Fruit fly (Drosophila melanogaster): ENCODE results near the gene CG14218.

DNA sequence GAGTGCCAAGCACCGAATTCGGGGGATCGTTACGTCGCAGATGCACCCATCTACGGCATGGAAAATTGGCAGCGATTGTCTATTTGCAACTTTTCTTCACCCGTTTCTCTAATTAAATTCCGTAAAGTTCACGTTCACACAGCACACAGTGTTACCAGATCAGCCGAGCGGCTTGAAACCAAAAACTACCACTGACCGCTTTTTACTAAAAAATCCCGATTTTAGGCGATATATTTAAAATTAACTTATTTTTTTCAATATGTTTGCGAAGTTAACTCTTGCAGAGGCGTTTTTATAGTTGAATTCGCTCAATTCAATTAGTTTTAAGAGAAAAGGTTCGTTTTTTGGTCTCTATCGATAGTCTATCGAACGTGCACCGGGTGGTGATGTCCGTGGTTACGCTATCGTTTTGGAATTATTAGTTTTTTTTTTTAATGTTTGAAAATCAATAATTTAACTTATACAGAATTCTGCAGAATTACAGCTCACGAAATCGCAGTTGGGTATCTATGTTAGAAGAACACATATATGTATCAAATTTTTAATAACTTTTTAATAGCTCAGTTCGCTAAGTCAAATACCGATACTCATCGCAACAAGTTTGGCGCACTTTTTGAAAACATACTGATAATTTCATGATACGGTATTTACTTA is 2.0 kb downstream of the CG14218 start, which contains the start of gene Tao:
- no peak for TF ChIP-seq CG13123 (GFP tag; optimal IDR thresholded peaks at IDR 0.05)
- TF ChIP-seq pum (GFP tag; optimal IDR thresholded peaks at IDR 0.05): no peak
- no peak for TF ChIP-seq CG11723 (GFP tag; optimal IDR thresholded peaks at IDR 0.05)
- TF ChIP-seq Sry-δ (GFP tag; optimal IDR thresholded peaks at IDR 0.05): peak; percentile 80
- TF ChIP-seq Gug (GFP tag; IDR thresholded peaks at IDR 0.05): no peak
- no peak for TF ChIP-seq CG9817 (tag; optimal IDR thresholded peaks at IDR 0.05)
- no peak for TF ChIP-seq HLHmδ (GFP tag; optimal IDR thresholded peaks at IDR 0.05)
- no peak for TF ChIP-seq CG6854 (GFP tag; optimal IDR thresholded peaks at IDR 0.05)
- TF ChIP-seq CG42726 (GFP tag; IDR thresholded peaks at IDR 0.05; ENCODE audit: partially characterized antibody): no peak
- TF ChIP-seq pan (optimal IDR thresholded peaks at IDR 0.05): no peak
- TF ChIP-seq pan (GFP tag; optimal IDR thresholded peaks at IDR 0.05 in 1 of 2, IDR thresholded peaks at IDR 0.05 in 1 of 2): no peak
- TF ChIP-seq sob (GFP tag; IDR thresholded peaks at IDR 0.05): no peak

Data from whole organism, embryonic.